Fruit fly (Drosophila melanogaster): ENCODE data around the gene Afti.

The Afti gene

dm6 chr3R:14284422-14284760, 42.1 kb downstream of the Afti start:
- TF ChIP-seq CG2712 (tag; optimal IDR thresholded peaks at IDR 0.05) (peak; percentile 24), CG2678 (tag; optimal IDR thresholded peaks at IDR 0.05) (peak; percentile 27), HmgZ (tag; optimal IDR thresholded peaks at IDR 0.05) (no peak), gro (GFP tag; optimal IDR thresholded peaks at IDR 0.05) (no peak), PHDP (tag; optimal IDR thresholded peaks at IDR 0.05) (peak; percentile 18), kay (GFP tag; optimal IDR thresholded peaks at IDR 0.05) (no peak), lbe (GFP tag; optimal IDR thresholded peaks at IDR 0.05) (no peak), CG17359 (tag; optimal IDR thresholded peaks at IDR 0.05) (peak; percentile 49), wdn (GFP tag; IDR thresholded peaks at IDR 0.05) (no peak), CG9437 (GFP tag; optimal IDR thresholded peaks at IDR 0.05) (peak; percentile 5), bsh (GFP tag; optimal IDR thresholded peaks at IDR 0.05) (peak in 1 of 2 experiments; percentile 23), Spps (tag; optimal IDR thresholded peaks at IDR 0.05) (no peak), CG8359 (GFP tag; optimal IDR thresholded peaks at IDR 0.05; ENCODE audit: borderline replicate concordance) (no peak), CG15696 (tag; optimal IDR thresholded peaks at IDR 0.05) (peak; percentile 10), CG1603 (tag; optimal IDR thresholded peaks at IDR 0.05) (peak; percentile 45), dmrt11E (tag; optimal IDR thresholded peaks at IDR 0.05) (no peak), sens (GFP tag) (peak; percentile 79), CrebB (tag; optimal IDR thresholded peaks at IDR 0.05) (no peak), H15 (GFP tag; IDR thresholded peaks at IDR 0.05) (no peak), lab (GFP tag; optimal IDR thresholded peaks at IDR 0.05) (peak; percentile 47), grau (tag; optimal IDR thresholded peaks at IDR 0.05) (peak; percentile 92), CG2199 (GFP tag; IDR thresholded peaks at IDR 0.05) (no peak), CG13424 (tag; optimal IDR thresholded peaks at IDR 0.05) (peak; percentile 40), btn (GFP tag; optimal IDR thresholded peaks at IDR 0.05) (peak; percentile 5), dmrt99B (tag; optimal IDR thresholded peaks at IDR 0.05) (peak; percentile 29), nmo (GFP tag; optimal IDR thresholded peaks at IDR 0.05) (peak; percentile 24), gem (tag; optimal IDR thresholded peaks at IDR 0.05) (peak; percentile 51), tup (GFP tag; optimal IDR thresholded peaks at IDR 0.05) (no peak), ham (GFP tag; IDR thresholded peaks at IDR 0.05) (no peak), CG17829 (tag; optimal IDR thresholded peaks at IDR 0.05) (peak; percentile 9), CG33213 (GFP tag; optimal IDR thresholded peaks at IDR 0.05) (peak; percentile 13), unc-4 (GFP tag; IDR thresholded peaks at IDR 0.05; ENCODE audit: partially characterized antibody) (no peak), CG7271 (tag; optimal IDR thresholded peaks at IDR 0.05) (peak; percentile 6), slp2 (GFP tag; optimal IDR thresholded peaks at IDR 0.05) (peak; percentile 2), NC2α (GFP tag; optimal IDR thresholded peaks at IDR 0.05) (no peak), dimm (GFP tag; IDR thresholded peaks at IDR 0.05) (no peak), jigr1 (GFP tag; IDR thresholded peaks at IDR 0.05) (no peak), CG12104 (GFP tag; optimal IDR thresholded peaks at IDR 0.05) (no peak), CG7963 (GFP tag; IDR thresholded peaks at IDR 0.05; ENCODE audit: partially characterized antibody) (no peak), onecut (GFP tag; IDR thresholded peaks at IDR 0.05) (peak; percentile 51), otp (GFP tag; IDR thresholded peaks at IDR 0.05) (no peak), eve (GFP tag; optimal IDR thresholded peaks at IDR 0.05) (peak in 1 of 2 experiments; percentile 71), MTF-1 (GFP tag; optimal IDR thresholded peaks at IDR 0.05; ENCODE audit: borderline replicate concordance) (peak; percentile 60), CG15514 (GFP tag; optimal IDR thresholded peaks at IDR 0.05) (peak; percentile 13), CG4707 (GFP tag; optimal IDR thresholded peaks at IDR 0.05) (peak; percentile 15), Oli (tag; optimal IDR thresholded peaks at IDR 0.05) (peak; percentile 56), Bdp1 (GFP tag; optimal IDR thresholded peaks at IDR 0.05) (no peak), Meics (GFP tag; optimal IDR thresholded peaks at IDR 0.05) (peak; percentile 1), sima (GFP tag; optimal IDR thresholded peaks at IDR 0.05) (peak; percentile 4), CG34422 (GFP tag; IDR thresholded peaks at IDR 0.05) (no peak), HLH54F (GFP tag; optimal IDR thresholded peaks at IDR 0.05) (peak; percentile 1)

All from whole organism, embryonic.